Worm (Caenorhabditis elegans) whole organism, L4 larva: ENCODE results near the gene F57C7.4.

Experiments
- F10B5.3 ChIP-seq: sonication (generic microtip); optimal IDR thresholded peaks from 2 replicates; lab custom pipeline; 2016; ENCODE audit warnings: mild to moderate bottlenecking, missing genetic modification characterization, missing compliant biosample characterization
- T20F7.1 ChIP-seq: fragments of 200-800 bp; sonication (Bioruptor generic); optimal IDR thresholded peaks from 2 replicates; lab custom pipeline; 2018; ENCODE audit warnings: mild to moderate bottlenecking, missing genetic modification characterization, missing compliant biosample characterization
- Y75B8A.6 ChIP-seq: fragments of 200-800 bp; sonication (Bioruptor generic); IDR thresholded peaks from 2 replicates; pipeline ENCODE4 v1.3.6; 2022; ENCODE audit warnings: missing genetic modification reagents, missing genetic modification characterization, missing compliant biosample characterization
- ZK337.2 ChIP-seq: fragments of 200-800 bp; sonication (Bioruptor generic); IDR thresholded peaks from 2 replicates; pipeline ENCODE4 v1.3.6; 2022; ENCODE audit warnings: missing genetic modification reagents, missing genetic modification characterization, missing compliant biosample characterization
- aha-1 ChIP-seq: fragments of 150-350 bp; peaks from one replicate; lab custom pipeline; 2014; ENCODE audit warnings: missing biosample characterization, missing genetic modification characterization
- ama-1 ChIP-seq: fragments of 150-350 bp; optimal IDR thresholded peaks from 2 replicates; lab custom pipeline; 2014; ENCODE audit warnings: inconsistent platforms, mixed read lengths
- daf-12 ChIP-seq: fragments of 150-350 bp; optimal IDR thresholded peaks from 2 replicates; lab custom pipeline; 2014; ENCODE audit warnings: missing biosample characterization, missing genetic modification reagents, missing genetic modification characterization
- daf-16 ChIP-seq, 3 experiments: sonication (generic microtip); optimal IDR thresholded peaks; 2 replicates each; lab custom pipeline; 2016 to 2017; ENCODE audit warnings: missing genetic modification characterization in 3 of 3, missing genetic modification reagents in 3 of 3, mild to moderate bottlenecking in 2 of 3, missing compliant biosample characterization in 2 of 3, missing biosample characterization in 1 of 3, moderate library complexity in 1 of 3
- daf-19 ChIP-seq: fragments of 200-800 bp; sonication (Bioruptor generic); conservative IDR thresholded peaks from 2 replicates; pipeline ENCODE4 v1.3.6; 2022; ENCODE audit warnings: missing genetic modification characterization, missing compliant biosample characterization
- dmd-6 ChIP-seq: fragments of 200-800 bp; sonication (Bioruptor generic); IDR thresholded peaks from 2 replicates; pipeline ENCODE4 v1.3.6; 2022; ENCODE audit warnings: missing genetic modification reagents, missing genetic modification characterization, missing compliant biosample characterization
- dmd-8 ChIP-seq: fragments of 200-800 bp; sonication (Bioruptor generic); IDR thresholded peaks from 2 replicates; pipeline ENCODE4 v1.3.6; 2022; ENCODE audit warnings: missing genetic modification characterization, missing compliant biosample characterization
- dmd-9 ChIP-seq: fragments of 200-800 bp; sonication (Bioruptor generic); IDR thresholded peaks from 2 replicates; pipeline ENCODE4 v1.3.6; 2022; ENCODE audit warnings: missing genetic modification reagents, missing genetic modification characterization, missing compliant biosample characterization
- duxl-1 ChIP-seq: sonication (generic microtip); optimal IDR thresholded peaks from 2 replicates; lab custom pipeline; 2016; ENCODE audit warnings: mild to moderate bottlenecking, missing genetic modification characterization, moderate library complexity, missing compliant biosample characterization; ENCODE audit not compliant: poor library complexity
- dve-1 ChIP-seq: sonication (generic microtip); optimal IDR thresholded peaks from 2 replicates; lab custom pipeline; 2017; ENCODE audit warnings: antibody characterized with exemption, mild to moderate bottlenecking, missing genetic modification characterization, missing compliant biosample characterization; ENCODE audit not compliant: insufficient read depth
- egl-27 ChIP-seq: sonication (generic microtip); optimal IDR thresholded peaks from 3 replicates; lab custom pipeline; 2017; ENCODE audit warnings: missing biosample characterization, missing genetic modification reagents, missing genetic modification characterization
- egl-43 ChIP-seq: fragments of 200-800 bp; sonication (Bioruptor generic); IDR thresholded peaks from 2 replicates; pipeline ENCODE4 v1.3.6; 2022; ENCODE audit warnings: missing genetic modification reagents, missing genetic modification characterization, missing compliant biosample characterization
- hlh-11 ChIP-seq: fragments of 200-800 bp; sonication (Bioruptor generic); optimal IDR thresholded peaks from 2 replicates; lab custom pipeline; 2018; ENCODE audit warnings: mild to moderate bottlenecking, missing genetic modification characterization, missing compliant biosample characterization
- hlh-30 ChIP-seq: sonication (generic microtip); optimal IDR thresholded peaks from 2 replicates; lab custom pipeline; 2017; ENCODE audit warnings: antibody characterized with exemption, mild to moderate bottlenecking, missing genetic modification characterization, missing compliant biosample characterization; ENCODE audit not compliant: insufficient read depth
- lin-15B ChIP-seq: fragments of 150-350 bp; sonication (generic microtip); optimal IDR thresholded peaks from 3 replicates; lab custom pipeline; 2014; ENCODE audit warnings: missing biosample characterization, missing genetic modification characterization
- lir-3 ChIP-seq: sonication (generic microtip); optimal IDR thresholded peaks from 2 replicates; lab custom pipeline; 2016; ENCODE audit warnings: mild to moderate bottlenecking, missing genetic modification characterization, missing compliant biosample characterization
- lsy-2 ChIP-seq, 2 experiments: fragments of 150-350 bp in 1 of 2; sonication (generic microtip) in 1 of 2; optimal IDR thresholded peaks; 2 replicates each; lab custom pipeline; 2014 to 2017; ENCODE audit warnings: missing biosample characterization in 2 of 2, missing genetic modification characterization in 2 of 2
- mdl-1 ChIP-seq, 2 experiments: fragments of 150-350 bp in 1 of 2; sonication (generic microtip) in 1 of 2; optimal IDR thresholded peaks; 2 replicates each; lab custom pipeline; 2014 to 2017; ENCODE audit warnings: missing biosample characterization in 2 of 2, missing genetic modification characterization in 2 of 2
- mdt-29 ChIP-seq: fragments of 200-800 bp; sonication (Bioruptor generic); IDR thresholded peaks from 2 replicates; pipeline ENCODE4 v1.3.6; 2022; ENCODE audit warnings: missing genetic modification reagents, missing genetic modification characterization, missing compliant biosample characterization
- mep-1 ChIP-seq: fragments of 150-350 bp; sonication (generic microtip); optimal IDR thresholded peaks from 3 replicates; lab custom pipeline; 2014; ENCODE audit warnings: missing biosample characterization, missing genetic modification characterization
- mxl-3 ChIP-seq: fragments of 200-800 bp; sonication (Bioruptor generic); optimal IDR thresholded peaks from 2 replicates; lab custom pipeline; 2018; ENCODE audit warnings: mild to moderate bottlenecking, missing genetic modification characterization, missing compliant biosample characterization
- nhr-10 ChIP-seq: fragments of 150-350 bp; optimal IDR thresholded peaks from 2 replicates; lab custom pipeline; 2014; ENCODE audit warnings: missing biosample characterization, missing genetic modification characterization
- nhr-102 ChIP-seq: sonication (generic microtip); optimal IDR thresholded peaks from 2 replicates; lab custom pipeline; 2016; ENCODE audit warnings: mild to moderate bottlenecking, missing genetic modification characterization, moderate library complexity, missing compliant biosample characterization
- nhr-28 ChIP-seq: fragments of 150-350 bp; optimal IDR thresholded peaks from 2 replicates; lab custom pipeline; 2014; ENCODE audit warnings: missing biosample characterization, missing genetic modification characterization
- nhr-77 ChIP-seq: fragments of 150-350 bp; optimal IDR thresholded peaks from 2 replicates; lab custom pipeline; 2014; ENCODE audit warnings: missing biosample characterization, missing genetic modification characterization
- php-3 ChIP-seq: fragments of 200-800 bp; sonication (Bioruptor generic); IDR thresholded peaks from 2 replicates; pipeline ENCODE4 v1.3.6; 2022; ENCODE audit warnings: missing genetic modification reagents, missing genetic modification characterization, missing compliant biosample characterization
- pqm-1 ChIP-seq: sonication (generic microtip); optimal IDR thresholded peaks from 2 replicates; lab custom pipeline; 2017; ENCODE audit warnings: missing biosample characterization, missing genetic modification characterization
- set-16 ChIP-seq: fragments of 200-800 bp; sonication (Bioruptor generic); IDR thresholded peaks from 2 replicates; pipeline ENCODE4 v1.3.6; 2022; ENCODE audit warnings: missing genetic modification reagents, missing genetic modification characterization, missing compliant biosample characterization
- spr-1 ChIP-seq: sonication (generic microtip); optimal IDR thresholded peaks from 2 replicates; lab custom pipeline; 2016; ENCODE audit warnings: mild to moderate bottlenecking, missing genetic modification characterization, missing compliant biosample characterization
- unc-62 ChIP-seq, 3 experiments: fragments of 150-350 bp in 1 of 3; sonication (generic microtip); optimal IDR thresholded peaks in 2 of 3; peaks in 1 of 3; 1 replicate in 1 of 3; 2 replicates in 2 of 3; lab custom pipeline; 2014 to 2017; ENCODE audit warnings: missing biosample characterization in 3 of 3, missing genetic modification characterization in 3 of 3, missing genetic modification reagents in 3 of 3, missing genotype in 1 of 3
- vab-7 ChIP-seq: fragments of 200-800 bp; sonication (Bioruptor generic); IDR thresholded peaks from 2 replicates; pipeline ENCODE4 v1.3.6; 2022; ENCODE audit warnings: missing genetic modification reagents, missing genetic modification characterization, missing compliant biosample characterization
- zfp-3 ChIP-seq: fragments of 200-800 bp; sonication (Bioruptor generic); conservative IDR thresholded peaks from 2 replicates; pipeline ENCODE4 v1.3.6; 2022; ENCODE audit warnings: missing genetic modification reagents, missing genetic modification characterization, missing compliant biosample characterization

F57C7.4 gene

ce11 chrX:10630952-10631351, 41.6 kb upstream of the F57C7.4 start:
- TF ChIP-seq unc-62 (GFP tag; optimal IDR thresholded peaks at IDR 0.05 in 1 of 2; lab: Kevin White, UChicago) (peak in 1 of 2 experiments; percentile 85), unc-62 (tag; optimal IDR thresholded peaks at IDR 0.05; lab: Kevin White, UChicago) (no peak), aha-1 (peak; percentile 18), egl-27 (tag; lab: Kevin White, UChicago) (no peak), spr-1 (no peak), dmd-8 (GFP tag; lab: Robert Waterston, UW) (no peak), hlh-30 (tag; lab: Kevin White, UChicago) (peak; percentile 57), set-16 (no peak), pqm-1 (tag; lab: Kevin White, UChicago) (no peak), daf-19 (no peak), lir-3 (tag; lab: Kevin White, UChicago) (no peak), egl-43 (no peak), mdt-29 (no peak), nhr-10 (no peak), zfp-3 (GFP tag; lab: Robert Waterston, UW) (no peak), daf-16 (GFP tag; optimal IDR thresholded peaks at IDR 0.05; lab: Kevin White, UChicago) (no peak), daf-16 (tag; optimal IDR thresholded peaks at IDR 0.05; lab: Kevin White, UChicago) (peak; percentile 58), daf-12 (tag; lab: Kevin White, UChicago) (no peak), ama-1 (lab: Kevin White, UChicago) (no peak)

ce11 chrX:10630059-10630791, 40.9 kb upstream of the F57C7.4 start:
- no peak for TF ChIP-seq duxl-1 (tag; lab: Kevin White, UChicago)
- peak in 1 of 2 experiments; percentile 36 for TF ChIP-seq unc-62 (GFP tag; optimal IDR thresholded peaks at IDR 0.05 in 1 of 2; lab: Kevin White, UChicago)
- no peak for TF ChIP-seq unc-62 (tag; optimal IDR thresholded peaks at IDR 0.05; lab: Kevin White, UChicago)
- TF ChIP-seq mep-1 (tag; lab: Kevin White, UChicago) = no peak
- TF ChIP-seq nhr-102 (tag; lab: Kevin White, UChicago) = no peak
- peak; percentile 26 for TF ChIP-seq nhr-28 (tag; lab: Kevin White, UChicago)
- TF ChIP-seq php-3 = peak; percentile 54; the same call in 1 of the 2 replicates
- peak; percentile 33 for TF ChIP-seq hlh-11 (tag; lab: Kevin White, UChicago)
- no peak for TF ChIP-seq daf-16 (GFP tag; optimal IDR thresholded peaks at IDR 0.05; lab: Kevin White, UChicago)
- peak; percentile 79 for TF ChIP-seq daf-16 (tag; optimal IDR thresholded peaks at IDR 0.05; lab: Kevin White, UChicago)
- TF ChIP-seq Y75B8A.6 (GFP tag; lab: Robert Waterston, UW) = no peak
- TF ChIP-seq vab-7 (GFP tag; lab: Robert Waterston, UW) = no peak
- peak; percentile 77 for TF ChIP-seq hlh-30 (tag; lab: Kevin White, UChicago)
- no peak for TF ChIP-seq spr-1
- TF ChIP-seq pqm-1 (tag; lab: Kevin White, UChicago) = peak; percentile 56
- no peak for TF ChIP-seq nhr-10
- TF ChIP-seq lsy-2 (tag; optimal IDR thresholded peaks at IDR 0.05; lab: Kevin White, UChicago) = peak in 1 of 2 experiments; percentile 2
- TF ChIP-seq dve-1 (tag; lab: Kevin White, UChicago) = peak; percentile 59

- TF ChIP-seq dmd-9 (GFP tag; lab: Robert Waterston, UW) (no peak), hlh-11 (tag; lab: Kevin White, UChicago) (peak; percentile 26)
Observed at ce11 chrX:10629117-10629516, 39.8 kb upstream of the F57C7.4 start.

ce11 chrX:10628454-10628853, 39.1 kb upstream of the F57C7.4 start, which contains the start of gene M79.2:
Gene M79.2 (minus strand): TSS chrX:10628807.
- TF ChIP-seq F10B5.3 (tag; lab: Kevin White, UChicago) = no peak
- no peak for TF ChIP-seq duxl-1 (tag; lab: Kevin White, UChicago)
- TF ChIP-seq lin-15B (tag; lab: Kevin White, UChicago) = no peak
- TF ChIP-seq dmd-6 = peak; percentile 37; the same call in 1 of the 2 replicates
- TF ChIP-seq hlh-30 (tag; lab: Kevin White, UChicago) = peak; percentile 80
- TF ChIP-seq nhr-28 (tag; lab: Kevin White, UChicago) = peak; percentile 31
- no peak for TF ChIP-seq ZK337.2
- TF ChIP-seq hlh-11 (tag; lab: Kevin White, UChicago) = peak; percentile 9
- peak; percentile 6 to 41 for TF ChIP-seq mdl-1 (tag; optimal IDR thresholded peaks at IDR 0.05; lab: Kevin White, UChicago)
- TF ChIP-seq nhr-77 (tag; lab: Kevin White, UChicago) = peak; percentile 18
- no peak for TF ChIP-seq T20F7.1 (GFP tag; lab: Kevin White, UChicago)
- TF ChIP-seq mxl-3 (GFP tag; lab: Kevin White, UChicago) = peak; percentile 71
- TF ChIP-seq dve-1 (tag; lab: Kevin White, UChicago) = peak; percentile 9
- TF ChIP-seq, all 104 proteins: peak for 8
